Worm (Caenorhabditis elegans) whole organism, young adult: ENCODE data around the gene ceh-10.

Experiments used
- B0019.2 ChIP-seq: fragments of 200-800 bp; sonication (Bioruptor generic); conservative IDR thresholded peaks from 2 replicates; pipeline ENCODE4 v1.3.6; 2022; ENCODE audit warnings: missing genetic modification reagents, missing genetic modification characterization, missing compliant biosample characterization
- B0336.3 ChIP-seq: fragments of 200-800 bp; sonication (Bioruptor generic); IDR thresholded peaks from 2 replicates; pipeline ENCODE4 v1.3.6; 2022; ENCODE audit warnings: missing genetic modification characterization, missing compliant biosample characterization
- C17E4.6 ChIP-seq: fragments of 200-800 bp; sonication (Bioruptor generic); IDR thresholded peaks from 2 replicates; pipeline ENCODE4 v1.3.6; 2022; ENCODE audit warnings: missing genetic modification reagents, missing genetic modification characterization, missing compliant biosample characterization
- D2030.7 ChIP-seq: fragments of 200-800 bp; sonication (Bioruptor generic); IDR thresholded peaks from 2 replicates; pipeline ENCODE4 v1.3.6; 2022; ENCODE audit warnings: missing genetic modification reagents, missing genetic modification characterization, missing compliant biosample characterization
- F22D6.2 ChIP-seq: sonication (generic microtip); optimal IDR thresholded peaks from 2 replicates; lab custom pipeline; 2016; ENCODE audit warnings: mild to moderate bottlenecking, missing genetic modification characterization, missing compliant biosample characterization
- F23B12.7 ChIP-seq: sonication (generic microtip); optimal IDR thresholded peaks from 2 replicates; lab custom pipeline; 2017; ENCODE audit warnings: missing genetic modification characterization, mild to moderate bottlenecking, missing compliant biosample characterization, antibody characterized with exemption, moderate library complexity; ENCODE audit not compliant: insufficient read depth
- F39B2.1 ChIP-seq: fragments of 200-800 bp; sonication (Bioruptor generic); IDR thresholded peaks from 2 replicates; pipeline ENCODE4 v1.3.6; 2022; ENCODE audit warnings: missing genetic modification reagents, missing genetic modification characterization, missing compliant biosample characterization
- F55B11.4 ChIP-seq: sonication (generic microtip); optimal IDR thresholded peaks from 2 replicates; lab custom pipeline; 2016; ENCODE audit warnings: missing compliant biosample characterization, missing genetic modification characterization, borderline replicate concordance; ENCODE audit not compliant: insufficient read depth
- F57A8.1 ChIP-seq: fragments of 200-800 bp; sonication (Bioruptor generic); optimal IDR thresholded peaks from 2 replicates; lab custom pipeline; 2018; ENCODE audit warnings: mild to moderate bottlenecking, missing genetic modification characterization, moderate library complexity, missing compliant biosample characterization
- K12H6.12 ChIP-seq: fragments of 200-800 bp; sonication (Bioruptor generic); optimal IDR thresholded peaks from 2 replicates; lab custom pipeline; 2018; ENCODE audit warnings: mild to moderate bottlenecking, missing genetic modification characterization, missing compliant biosample characterization
- Y53G8AR.9 ChIP-seq: fragments of 200-800 bp; sonication (Bioruptor generic); conservative IDR thresholded peaks from 2 replicates; pipeline ENCODE4 v1.3.6; 2022; ENCODE audit warnings: missing genetic modification reagents, missing genetic modification characterization, missing compliant biosample characterization
- Y56A3A.18 ChIP-seq: fragments of 200-800 bp; sonication (Bioruptor generic); IDR thresholded peaks from 2 replicates; pipeline ENCODE4 v1.3.6; 2022; ENCODE audit warnings: missing genetic modification reagents, missing genetic modification characterization, missing compliant biosample characterization
- Y79H2A.3 ChIP-seq: fragments of 200-800 bp; sonication (Bioruptor generic); conservative IDR thresholded peaks from 2 replicates; pipeline ENCODE4 v1.3.6; 2022; ENCODE audit warnings: missing genetic modification reagents, missing genetic modification characterization, missing compliant biosample characterization
- Y95B8A.8 ChIP-seq: fragments of 200-800 bp; sonication (Bioruptor generic); IDR thresholded peaks from 2 replicates; pipeline ENCODE4 v1.3.6; 2022; ENCODE audit warnings: missing genetic modification reagents, missing genetic modification characterization, missing compliant biosample characterization
- bed-1 ChIP-seq: fragments of 200-800 bp; sonication (Bioruptor generic); IDR thresholded peaks from 2 replicates; pipeline ENCODE4 v1.3.6; 2022; ENCODE audit warnings: missing genetic modification reagents, missing genetic modification characterization, missing compliant biosample characterization
- ceh-27 ChIP-seq: fragments of 200-800 bp; sonication (Bioruptor generic); optimal IDR thresholded peaks from 2 replicates; lab custom pipeline; 2018; ENCODE audit warnings: mild to moderate bottlenecking, missing genetic modification characterization, moderate library complexity, missing compliant biosample characterization
- ceh-79 ChIP-seq: sonication (generic microtip); optimal IDR thresholded peaks from 2 replicates; lab custom pipeline; 2017; ENCODE audit warnings: mild to moderate bottlenecking, missing genetic modification characterization, missing compliant biosample characterization
- ceh-91 ChIP-seq: fragments of 200-800 bp; sonication (Bioruptor generic); IDR thresholded peaks from 2 replicates; pipeline ENCODE4 v1.3.6; 2022; ENCODE audit warnings: missing genetic modification reagents, missing genetic modification characterization, missing compliant biosample characterization
- chd-7 ChIP-seq: sonication (generic microtip); optimal IDR thresholded peaks from 2 replicates; lab custom pipeline; 2016; ENCODE audit warnings: mild to moderate bottlenecking, missing genetic modification characterization, moderate library complexity, missing compliant biosample characterization
- die-1 ChIP-seq: sonication (generic microtip); optimal IDR thresholded peaks from 2 replicates; lab custom pipeline; 2016; ENCODE audit warnings: missing genotype, mild to moderate bottlenecking, missing genetic modification characterization, missing compliant biosample characterization
- dpff-1 ChIP-seq: sonication (generic microtip); optimal IDR thresholded peaks from 2 replicates; lab custom pipeline; 2017; ENCODE audit warnings: mild to moderate bottlenecking, missing genetic modification characterization, missing compliant biosample characterization
- efl-1 ChIP-seq: fragments of 150-350 bp; optimal IDR thresholded peaks from 2 replicates; lab custom pipeline; 2014; ENCODE audit warnings: missing biosample characterization, missing genetic modification reagents, missing genetic modification characterization
- fkh-3 ChIP-seq: sonication (generic microtip); optimal IDR thresholded peaks from 2 replicates; lab custom pipeline; 2016; ENCODE audit warnings: mild to moderate bottlenecking, missing genetic modification characterization, missing compliant biosample characterization
- him-1 ChIP-seq: sonication (generic microtip); optimal IDR thresholded peaks from 2 replicates; lab custom pipeline; 2016; ENCODE audit warnings: missing genotype, missing genetic modification reagents, missing genetic modification characterization, missing compliant biosample characterization
- hmg-1.2 ChIP-seq: fragments of 200-800 bp; sonication (Bioruptor generic); IDR thresholded peaks from 2 replicates; pipeline ENCODE4 v1.3.6; 2022; ENCODE audit warnings: missing genetic modification reagents, missing genetic modification characterization, missing compliant biosample characterization
- hmg-20 ChIP-seq: fragments of 200-800 bp; sonication (Bioruptor generic); IDR thresholded peaks from 2 replicates; pipeline ENCODE4 v1.3.6; 2022; ENCODE audit warnings: missing genetic modification reagents, missing genetic modification characterization, missing compliant biosample characterization
- hrde-1 ChIP-seq: sonication (generic microtip); optimal IDR thresholded peaks from 2 replicates; lab custom pipeline; 2016; ENCODE audit warnings: missing genetic modification characterization, mild to moderate bottlenecking, missing compliant biosample characterization, moderate library complexity, missing genotype, missing genetic modification reagents, borderline replicate concordance
- let-607 ChIP-seq, 2 experiments: fragments of 200-800 bp in 1 of 2; sonication (Bioruptor generic) in 1 of 2; sonication (generic microtip) in 1 of 2; optimal IDR thresholded peaks; 2 replicates each; lab custom pipeline; 2016 to 2018; ENCODE audit warnings: mild to moderate bottlenecking in 2 of 2, missing compliant biosample characterization in 2 of 2, missing genetic modification characterization in 2 of 2, moderate library complexity in 2 of 2, missing genotype in 1 of 2
- lin-40 ChIP-seq: sonication (generic microtip); optimal IDR thresholded peaks from 2 replicates; lab custom pipeline; 2016; ENCODE audit warnings: missing genetic modification characterization, mild to moderate bottlenecking, missing compliant biosample characterization, missing genotype, missing genetic modification reagents
- madf-10 ChIP-seq: sonication (generic microtip); optimal IDR thresholded peaks from 2 replicates; lab custom pipeline; 2016; ENCODE audit warnings: mild to moderate bottlenecking, missing genetic modification characterization, missing compliant biosample characterization
- madf-3 ChIP-seq: fragments of 200-800 bp; sonication (Bioruptor generic); IDR thresholded peaks from 2 replicates; pipeline ENCODE4 v1.3.6; 2022; ENCODE audit warnings: missing genetic modification reagents, missing genetic modification characterization, missing compliant biosample characterization
- mcd-1 ChIP-seq: fragments of 200-800 bp; sonication (Bioruptor generic); IDR thresholded peaks from 2 replicates; pipeline ENCODE4 v1.3.6; 2022; ENCODE audit warnings: missing genetic modification reagents, missing genetic modification characterization, missing compliant biosample characterization
- mel-28 ChIP-seq: sonication (generic microtip); optimal IDR thresholded peaks from 2 replicates; lab custom pipeline; 2016; ENCODE audit warnings: borderline replicate concordance, mild to moderate bottlenecking, missing genetic modification characterization, missing compliant biosample characterization
- nhr-80 ChIP-seq: sonication (generic microtip); optimal IDR thresholded peaks from 2 replicates; lab custom pipeline; 2016; ENCODE audit warnings: missing genetic modification characterization, missing compliant biosample characterization
- snpc-1.1 ChIP-seq: sonication (generic microtip); optimal IDR thresholded peaks from 2 replicates; lab custom pipeline; 2017; ENCODE audit warnings: missing genetic modification characterization, mild to moderate bottlenecking, missing compliant biosample characterization, antibody characterized with exemption, moderate library complexity, missing genotype, missing genetic modification reagents; ENCODE audit not compliant: insufficient read depth
- snpc-1.3 ChIP-seq: sonication (generic microtip); optimal IDR thresholded peaks from 2 replicates; lab custom pipeline; 2017; ENCODE audit warnings: missing genetic modification characterization, mild to moderate bottlenecking, missing compliant biosample characterization, antibody characterized with exemption, moderate library complexity, missing genotype, missing genetic modification reagents; ENCODE audit not compliant: insufficient read depth
- snpc-3.4 ChIP-seq: sonication (generic microtip); optimal IDR thresholded peaks from 2 replicates; lab custom pipeline; 2017; ENCODE audit warnings: missing genetic modification characterization, mild to moderate bottlenecking, missing compliant biosample characterization, antibody characterized with exemption, moderate library complexity, missing genotype, missing genetic modification reagents
- snpc-4 ChIP-seq, 5 experiments: fragments of 150-350 bp in 1 of 5; sonication (generic microtip) in 4 of 5; optimal IDR thresholded peaks; 2 replicates each; lab custom pipeline; 2014 to 2018; ENCODE audit warnings: missing genetic modification characterization in 5 of 5, missing biosample characterization in 3 of 5, antibody characterized with exemption in 2 of 5, mild to moderate bottlenecking in 2 of 5, missing compliant biosample characterization in 2 of 5, missing genotype in 2 of 5, moderate library complexity in 2 of 5, missing genetic modification reagents in 1 of 5
- ztf-18 ChIP-seq: sonication (generic microtip); optimal IDR thresholded peaks from 2 replicates; lab custom pipeline; 2016; ENCODE audit warnings: missing genotype, mild to moderate bottlenecking, missing genetic modification characterization, missing compliant biosample characterization

ceh-10 gene

DNA sequence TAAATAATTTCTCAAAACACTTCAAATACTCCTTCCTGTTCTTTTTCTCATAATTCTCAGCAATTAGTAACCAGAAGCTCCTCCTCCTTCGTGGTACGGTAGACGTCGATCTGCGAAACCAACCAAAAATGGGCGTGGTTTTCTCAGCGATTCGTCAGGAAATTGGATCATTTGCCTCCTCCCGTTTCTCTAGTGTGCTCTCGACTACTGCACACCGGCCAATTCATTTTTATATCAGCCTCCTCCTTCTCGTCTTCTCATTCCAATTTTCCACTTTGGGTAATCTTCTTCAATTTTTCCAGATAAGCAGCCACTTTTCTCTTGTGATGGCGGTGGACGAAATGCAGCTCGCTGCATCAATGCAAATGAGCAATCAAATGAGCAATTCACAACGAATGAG lies at the start of gene ceh-10:
TSS of gene ceh-10 (plus strand) at position 301 of the 400 bp plus-strand sequence.
- no peak for TF ChIP-seq F39B2.1

DNA sequence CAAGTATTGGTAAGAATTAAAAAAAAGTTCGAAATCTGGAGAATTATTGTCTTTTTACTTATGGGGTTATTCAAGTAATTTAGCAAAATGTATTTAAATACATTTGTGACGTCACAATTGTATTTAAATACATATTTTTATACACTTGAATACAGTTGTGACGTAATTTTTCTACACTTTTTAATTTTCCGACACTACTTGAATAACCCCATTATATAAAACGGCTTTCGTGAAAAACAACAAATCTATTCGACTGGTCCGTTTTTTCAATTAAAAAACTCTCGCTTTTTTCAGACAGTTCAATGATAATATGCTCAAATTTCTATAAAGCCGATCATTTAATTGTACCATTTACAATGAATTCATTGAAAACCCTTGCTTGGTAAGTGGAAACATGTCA lies 48.3 kb upstream of the ceh-10 start:
- no peak for TF ChIP-seq snpc-1.1 (tag; lab: Kevin White, UChicago)
- no peak for TF ChIP-seq madf-10 (tag; lab: Kevin White, UChicago)
- no peak for TF ChIP-seq let-607 (tag; optimal IDR thresholded peaks at IDR 0.05; lab: Kevin White, UChicago)
- no peak for TF ChIP-seq Y56A3A.18 (GFP tag; lab: Robert Waterston, UW)
- TF ChIP-seq nhr-80 (tag; lab: Kevin White, UChicago) = no peak
- no peak for TF ChIP-seq snpc-4 (GFP tag; optimal IDR thresholded peaks at IDR 0.05; lab: Kevin White, UChicago)
- no peak for TF ChIP-seq snpc-4 (tag; optimal IDR thresholded peaks at IDR 0.05; lab: Kevin White, UChicago)
- no peak for TF ChIP-seq fkh-3 (tag; lab: Kevin White, UChicago)
- no peak for TF ChIP-seq B0019.2
- no peak for TF ChIP-seq hrde-1 (tag; lab: Kevin White, UChicago)
- TF ChIP-seq chd-7 (tag; lab: Kevin White, UChicago) = no peak
- TF ChIP-seq snpc-3.4 = no peak
- no peak for TF ChIP-seq ceh-91 (GFP tag; lab: Robert Waterston, UW)
- TF ChIP-seq F23B12.7 (tag; lab: Kevin White, UChicago) = no peak
- TF ChIP-seq, all 124 proteins: peak for 0

DNA sequence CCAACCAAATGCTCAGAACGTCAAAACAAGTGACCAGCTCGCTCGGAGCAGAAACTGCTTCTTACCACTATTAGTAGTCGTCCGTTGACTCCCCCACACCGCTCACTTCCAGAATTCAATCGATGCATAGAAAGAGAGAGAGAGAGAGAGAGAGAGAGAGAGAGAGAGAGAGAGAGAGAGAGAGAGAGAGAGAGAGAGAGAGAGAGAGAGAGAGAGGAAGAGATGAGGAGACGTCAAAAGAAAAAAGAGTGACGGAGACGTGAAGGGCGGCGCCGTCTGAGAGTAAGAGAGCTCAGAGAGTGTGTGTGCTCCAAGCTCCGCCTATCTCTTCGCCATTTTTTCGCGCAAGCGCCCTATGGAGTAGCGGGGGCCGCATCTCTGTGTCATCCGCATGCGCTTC lies 43.6 kb upstream of the ceh-10 start, which contains the start of gene ida-1:
TSS of gene ida-1 (plus strand) at position 336 of the 400 bp plus-strand sequence.
- no peak for TF ChIP-seq D2030.7 (GFP tag; lab: Robert Waterston, UW)
- peak; percentile 28 for TF ChIP-seq ceh-27 (GFP tag; lab: Kevin White, UChicago)
- TF ChIP-seq C17E4.6 (GFP tag; lab: Robert Waterston, UW) = no peak
- TF ChIP-seq mcd-1 (GFP tag; lab: Robert Waterston, UW) = peak; percentile 63
- TF ChIP-seq K12H6.12 (tag; lab: Kevin White, UChicago) = peak; percentile 60
- TF ChIP-seq hmg-1.2 (GFP tag; lab: Robert Waterston, UW) = peak; percentile 65

DNA sequence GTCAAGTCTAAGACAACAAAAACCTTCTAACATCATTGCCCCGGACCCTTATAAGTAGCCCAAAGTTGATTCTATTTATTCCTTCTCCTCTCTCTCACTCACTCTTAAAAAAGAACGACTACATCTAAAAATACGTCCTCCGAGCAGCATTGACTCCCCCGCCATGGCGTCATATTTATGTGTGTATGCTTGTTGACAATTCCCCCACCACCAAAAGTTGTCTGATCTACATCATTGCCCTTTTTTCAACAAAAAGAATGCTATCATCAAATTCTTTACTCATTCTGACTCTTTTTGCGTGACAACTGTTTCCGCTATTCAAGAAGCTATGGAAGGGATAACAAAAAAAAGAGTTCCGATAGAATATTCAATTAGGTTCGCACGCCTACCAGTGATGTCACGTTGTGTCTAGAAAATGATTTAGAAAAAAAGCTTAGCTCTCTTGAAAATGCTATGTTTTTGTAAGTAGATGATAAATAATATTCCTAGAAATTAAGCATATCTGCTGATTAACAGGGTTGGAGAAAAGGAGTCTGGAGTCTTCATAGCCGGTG lies 41.3 kb upstream of the ceh-10 start:
- no peak for TF ChIP-seq die-1 (tag; lab: Kevin White, UChicago)
- no peak for TF ChIP-seq mel-28 (tag; lab: Kevin White, UChicago)
- TF ChIP-seq dpff-1 = no peak
- no peak for TF ChIP-seq Y53G8AR.9 (GFP tag; lab: Robert Waterston, UW)
- TF ChIP-seq D2030.7 (GFP tag; lab: Robert Waterston, UW) = no peak
- TF ChIP-seq F22D6.2 (tag; lab: Kevin White, UChicago) = no peak
- TF ChIP-seq Y95B8A.8 (GFP tag; lab: Robert Waterston, UW) = no peak
- no peak for TF ChIP-seq him-1 (tag; lab: Kevin White, UChicago)

DNA sequence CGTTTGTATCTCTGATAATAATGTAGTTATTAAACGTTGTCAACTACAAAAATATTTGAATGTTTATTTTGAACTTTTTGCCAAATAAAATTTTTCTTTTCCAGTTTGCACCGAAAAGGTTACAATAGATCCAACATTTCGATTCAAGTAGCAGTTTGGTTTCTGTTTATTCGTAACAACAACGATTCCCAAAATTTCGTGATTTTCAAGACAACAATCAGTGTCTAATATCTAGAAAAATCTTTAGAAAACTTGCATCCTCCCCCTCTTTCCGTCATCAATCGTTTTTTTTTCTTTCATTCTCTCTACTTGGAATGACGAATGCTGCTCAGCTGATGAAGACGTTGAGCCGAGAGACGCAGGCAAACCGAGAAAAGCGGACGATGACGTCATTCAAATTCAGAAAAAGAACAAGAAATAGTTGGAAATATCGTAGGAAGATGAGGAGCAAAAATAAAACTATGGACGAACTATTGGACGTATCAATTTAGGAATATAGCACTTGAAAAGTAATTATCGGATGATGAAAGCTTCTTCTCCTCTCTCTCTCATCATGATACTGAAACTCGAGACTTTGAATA lies 40.2 kb upstream of the ceh-10 start:
- TF ChIP-seq B0336.3 (GFP tag; lab: Robert Waterston, UW) = no peak
- no peak for TF ChIP-seq ceh-79 (tag; lab: Kevin White, UChicago)
- no peak for TF ChIP-seq Y79H2A.3
- TF ChIP-seq Y95B8A.8 (GFP tag; lab: Robert Waterston, UW) = no peak
- TF ChIP-seq F55B11.4 = no peak
- no peak for TF ChIP-seq hmg-20 (GFP tag; lab: Robert Waterston, UW)
- peak; percentile 31 for TF ChIP-seq lin-40 (tag; lab: Kevin White, UChicago)
- TF ChIP-seq efl-1 (GFP tag; lab: Kevin White, UChicago) = no peak
- no peak for TF ChIP-seq snpc-1.3 (tag; lab: Kevin White, UChicago)
- TF ChIP-seq bed-1 (GFP tag; lab: Robert Waterston, UW) = no peak
- peak; percentile 24 for TF ChIP-seq chd-7 (tag; lab: Kevin White, UChicago)
- TF ChIP-seq madf-3 (GFP tag; lab: Robert Waterston, UW) = no peak
- no peak for TF ChIP-seq ztf-18 (tag; lab: Kevin White, UChicago)
- no peak for TF ChIP-seq F57A8.1 (GFP tag; lab: Kevin White, UChicago)
